Worm (Caenorhabditis elegans) whole organism, early embryonic: ENCODE data around the gene unc-96.

Source experiments
- ama-1 ChIP-seq: fragments of 150-350 bp; optimal IDR thresholded peaks from 2 replicates; lab custom pipeline; 2014
- ceh-36 ChIP-seq: sonication (generic microtip); optimal IDR thresholded peaks from 2 replicates; lab custom pipeline; 2016; ENCODE audit warnings: missing genetic modification characterization, inconsistent platforms, missing compliant biosample characterization

- TF ChIP-seq ama-1: no peak
- TF ChIP-seq ceh-36: no peak
Observed at ce11 chrX:572601-573000, 48.5 kb downstream of the unc-96 start, which contains the start of gene mrp-2.
